Fruit fly (Drosophila melanogaster) whole organism, pupa: ENCODE data around the gene JMJD4.

Experiments
- CG10348 ChIP-seq: fragments of 200-800 bp; sonication (Bioruptor generic); IDR thresholded peaks from 2 replicates; pipeline ENCODE4 v1.3.6; 2022; ENCODE audit warnings: missing biosample characterization, missing genetic modification characterization
- CG12605 ChIP-seq: fragments of 200-800 bp; sonication (Bioruptor generic); IDR thresholded peaks from 2 replicates; pipeline ENCODE4 v1.3.6; 2022; ENCODE audit warnings: missing biosample characterization, missing genetic modification characterization
- CG13204 ChIP-seq: fragments of 200-800 bp; sonication (Bioruptor generic); optimal IDR thresholded peaks from 2 replicates; lab custom pipeline; 2018; ENCODE audit warnings: missing biosample characterization, mild to moderate bottlenecking, missing genetic modification characterization, moderate library complexity
- CG15710 ChIP-seq: fragments of 200-800 bp; sonication (Bioruptor generic); optimal IDR thresholded peaks from 2 replicates; lab custom pipeline; 2018; ENCODE audit warnings: missing biosample characterization, mild to moderate bottlenecking, missing genetic modification characterization, moderate library complexity
- CG17806 ChIP-seq: fragments of 200-800 bp; sonication (Bioruptor generic); optimal IDR thresholded peaks from 2 replicates; lab custom pipeline; 2018; ENCODE audit warnings: missing biosample characterization, mild to moderate bottlenecking, missing genetic modification characterization, moderate library complexity
- CG32121 ChIP-seq: fragments of 200-800 bp; sonication (Bioruptor generic); IDR thresholded peaks from 2 replicates; pipeline ENCODE4 v1.3.6; 2022; ENCODE audit warnings: missing biosample characterization, missing genetic modification characterization
- CG34367 ChIP-seq: fragments of 200-800 bp; sonication (Bioruptor generic); optimal IDR thresholded peaks from 2 replicates; lab custom pipeline; 2018; ENCODE audit warnings: missing biosample characterization, mild to moderate bottlenecking, missing genetic modification characterization
- CG8159 ChIP-seq: fragments of 200-800 bp; sonication (Bioruptor generic); optimal IDR thresholded peaks from 3 replicates; lab custom pipeline; 2018; ENCODE audit warnings: missing biosample characterization, mild to moderate bottlenecking, missing genetic modification characterization, moderate library complexity
- Pif1B ChIP-seq: fragments of 200-800 bp; sonication (Bioruptor generic); optimal IDR thresholded peaks from 3 replicates; lab custom pipeline; 2016; ENCODE audit warnings: missing biosample characterization, missing genetic modification characterization
- fd96Ca ChIP-seq: fragments of 200-800 bp; sonication (Bioruptor generic); IDR thresholded peaks from 3 replicates; pipeline ENCODE4 v1.3.6; 2022; ENCODE audit warnings: missing biosample characterization, missing genetic modification characterization

DNA sequence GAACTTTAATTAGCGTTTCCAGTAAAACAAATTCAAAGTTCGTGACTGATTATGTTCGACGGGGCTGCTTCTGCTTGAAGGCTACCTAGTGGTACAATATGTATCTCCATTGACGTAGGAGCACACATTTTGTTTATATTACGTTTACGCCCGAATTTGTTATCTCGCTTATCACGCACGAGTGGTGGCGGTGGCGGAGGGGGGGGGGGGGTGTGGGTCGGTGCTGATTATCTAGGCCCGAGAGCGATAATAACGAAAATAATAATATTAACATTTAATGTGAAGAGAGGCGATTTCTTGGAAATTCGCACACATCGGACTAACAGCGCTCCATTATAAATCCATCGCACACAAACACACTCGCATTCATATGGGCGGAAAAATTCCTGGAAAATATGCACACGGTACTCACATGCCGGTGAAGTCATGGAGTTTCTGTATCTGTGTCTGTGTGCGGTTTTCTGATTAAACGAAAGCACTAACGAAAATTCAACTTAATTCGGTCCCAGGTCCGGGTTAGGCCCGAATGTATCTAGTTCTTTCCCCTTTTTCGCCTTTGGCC is 11.5 kb downstream of the JMJD4 start:
- TF ChIP-seq CG32121 (GFP tag; lab: Robert Waterston, UW) = no peak
- no peak for TF ChIP-seq fd96Ca (GFP tag; lab: Robert Waterston, UW)
- no peak for TF ChIP-seq CG10348
- no peak for TF ChIP-seq CG34367 (tag; lab: Kevin White, UChicago)
- no peak for TF ChIP-seq Pif1B
- no peak for TF ChIP-seq CG8159 (tag; lab: Kevin White, UChicago)
- TF ChIP-seq CG12605 = no peak
- no peak for TF ChIP-seq CG13204 (GFP tag; lab: Kevin White, UChicago)
- no peak for TF ChIP-seq CG15710 (tag; lab: Kevin White, UChicago)
- no peak for TF ChIP-seq CG17806 (tag; lab: Kevin White, UChicago)
